Fruit fly (Drosophila melanogaster): Measurements from ENCODE around the gene stg.

The stg gene

dm6 chr3R:29254383-29254782, 1.2 kb downstream of the stg start:
- no peak for TF ChIP-seq pan (optimal IDR thresholded peaks at IDR 0.05)
- peak; percentile 76 for TF ChIP-seq Sp1 (GFP tag; optimal IDR thresholded peaks at IDR 0.05)
- no peak for TF ChIP-seq N (GFP tag; optimal IDR thresholded peaks at IDR 0.05)
- TF ChIP-seq CG32264 (GFP tag; optimal IDR thresholded peaks at IDR 0.05) = peak; percentile 2
- TF ChIP-seq jim (GFP tag; optimal IDR thresholded peaks at IDR 0.05) = peak; percentile 14
- no peak for TF ChIP-seq brk (GFP tag; optimal IDR thresholded peaks at IDR 0.05)
- no peak for TF ChIP-seq tai (GFP tag; optimal IDR thresholded peaks at IDR 0.05)
- peak; percentile 51 for TF ChIP-seq sage (GFP tag; optimal IDR thresholded peaks at IDR 0.05)
- no peak for TF ChIP-seq foxo (GFP tag; optimal IDR thresholded peaks at IDR 0.05)
- peak; percentile 17 for TF ChIP-seq woc (GFP tag; optimal IDR thresholded peaks at IDR 0.05)
- no peak for TF ChIP-seq HLH106 (tag; optimal IDR thresholded peaks at IDR 0.05)
- TF ChIP-seq h (GFP tag; optimal IDR thresholded peaks at IDR 0.05) = no peak
- TF ChIP-seq br (GFP tag; optimal IDR thresholded peaks at IDR 0.05) = no peak
- TF ChIP-seq Dif (GFP tag; optimal IDR thresholded peaks at IDR 0.05; ENCODE audit: partially characterized antibody) = no peak
- TF ChIP-seq Hr78 (GFP tag; optimal IDR thresholded peaks at IDR 0.05) = no peak
- peak; percentile 64 for TF ChIP-seq Rel (GFP tag; optimal IDR thresholded peaks at IDR 0.05)
- TF ChIP-seq Rel (tag; optimal IDR thresholded peaks at IDR 0.05) = peak; percentile 12
- peak; percentile 23 for TF ChIP-seq CG9705 (GFP tag; optimal IDR thresholded peaks at IDR 0.05)
- TF ChIP-seq psq (GFP tag; optimal IDR thresholded peaks at IDR 0.05) = peak; percentile 63
- TF ChIP-seq Mio (GFP tag; optimal IDR thresholded peaks at IDR 0.05) = no peak
- TF ChIP-seq fru (GFP tag; optimal IDR thresholded peaks at IDR 0.05) = no peak
- no peak for TF ChIP-seq lola (GFP tag; optimal IDR thresholded peaks at IDR 0.05)
- TF ChIP-seq Vsx2 (GFP tag; optimal IDR thresholded peaks at IDR 0.05; ENCODE audit: partially characterized antibody) = no peak
- no peak for TF ChIP-seq rgr (GFP tag; optimal IDR thresholded peaks at IDR 0.05)

- TF ChIP-seq ey (GFP tag; optimal IDR thresholded peaks at IDR 0.05) (no peak), foxo (GFP tag; optimal IDR thresholded peaks at IDR 0.05) (no peak), br (GFP tag; optimal IDR thresholded peaks at IDR 0.05) (no peak), CG9705 (GFP tag; optimal IDR thresholded peaks at IDR 0.05) (no peak), rgr (GFP tag; optimal IDR thresholded peaks at IDR 0.05) (no peak), Sp1 (GFP tag; optimal IDR thresholded peaks at IDR 0.05) (no peak), usp (GFP tag; optimal IDR thresholded peaks at IDR 0.05) (no peak), Mio (GFP tag; optimal IDR thresholded peaks at IDR 0.05) (no peak)
Measured at dm6 chr3R:29253874-29254273, 1.7 kb downstream of the stg start.

- TF ChIP-seq rgr (GFP tag; optimal IDR thresholded peaks at IDR 0.05) (no peak), ey (GFP tag; optimal IDR thresholded peaks at IDR 0.05) (no peak), N (GFP tag; optimal IDR thresholded peaks at IDR 0.05) (no peak), br (GFP tag; optimal IDR thresholded peaks at IDR 0.05) (peak; percentile 19), jim (GFP tag; optimal IDR thresholded peaks at IDR 0.05) (no peak), Vsx2 (GFP tag; optimal IDR thresholded peaks at IDR 0.05; ENCODE audit: partially characterized antibody) (peak; percentile 31), woc (GFP tag; optimal IDR thresholded peaks at IDR 0.05) (peak; percentile 40), h (GFP tag; optimal IDR thresholded peaks at IDR 0.05) (no peak), brk (GFP tag; optimal IDR thresholded peaks at IDR 0.05) (peak; percentile 3), tai (GFP tag; optimal IDR thresholded peaks at IDR 0.05) (no peak), Rel (GFP tag; optimal IDR thresholded peaks at IDR 0.05) (no peak), Rel (tag; optimal IDR thresholded peaks at IDR 0.05) (peak; percentile 50), Dif (GFP tag; optimal IDR thresholded peaks at IDR 0.05; ENCODE audit: partially characterized antibody) (no peak), CG9705 (GFP tag; optimal IDR thresholded peaks at IDR 0.05) (no peak), sv (GFP tag; optimal IDR thresholded peaks at IDR 0.05) (peak; percentile 13), psq (GFP tag; optimal IDR thresholded peaks at IDR 0.05) (no peak), Hr83 (GFP tag; optimal IDR thresholded peaks at IDR 0.05; ENCODE audit: poor library complexity, severe bottlenecking) (peak; percentile 61), Mio (GFP tag; optimal IDR thresholded peaks at IDR 0.05) (no peak), Hr78 (GFP tag; optimal IDR thresholded peaks at IDR 0.05) (no peak), CG32264 (GFP tag; optimal IDR thresholded peaks at IDR 0.05) (no peak), dl (GFP tag; optimal IDR thresholded peaks at IDR 0.05; ENCODE audit: insufficient read depth in 1 of 2, partially characterized antibody in 2 of 2) (no peak), fru (GFP tag; optimal IDR thresholded peaks at IDR 0.05) (peak; percentile 1), OdsH (GFP tag; optimal IDR thresholded peaks at IDR 0.05) (peak; percentile 50), GATAd (GFP tag; optimal IDR thresholded peaks at IDR 0.05) (no peak), Myc (optimal IDR thresholded peaks at IDR 0.05) (peak; percentile 79)
Measured at dm6 chr3R:29251418-29251817, 4.2 kb downstream of the stg start.

dm6 chr3R:29250272-29251018, 5.2 kb downstream of the stg start, which contains the start of gene SP1029:
Gene SP1029, minus strand, starts transcription at chr3R:29250451.
- TF ChIP-seq Vsx2 (GFP tag; optimal IDR thresholded peaks at IDR 0.05; ENCODE audit: partially characterized antibody) = no peak
- no peak for TF ChIP-seq Rel (GFP tag; optimal IDR thresholded peaks at IDR 0.05)
- TF ChIP-seq Rel (tag; optimal IDR thresholded peaks at IDR 0.05) = no peak
- no peak for TF ChIP-seq lola (GFP tag; optimal IDR thresholded peaks at IDR 0.05)
- TF ChIP-seq Hr83 (GFP tag; optimal IDR thresholded peaks at IDR 0.05; ENCODE audit: poor library complexity, severe bottlenecking) = no peak
- TF ChIP-seq rgr (GFP tag; optimal IDR thresholded peaks at IDR 0.05) = no peak
- no peak for TF ChIP-seq N (GFP tag; optimal IDR thresholded peaks at IDR 0.05)
- no peak for TF ChIP-seq OdsH (GFP tag; optimal IDR thresholded peaks at IDR 0.05)
- TF ChIP-seq HLH106 (tag; optimal IDR thresholded peaks at IDR 0.05) = no peak
- TF ChIP-seq usp (GFP tag; optimal IDR thresholded peaks at IDR 0.05) = no peak
- TF ChIP-seq br (GFP tag; optimal IDR thresholded peaks at IDR 0.05) = no peak
- no peak for TF ChIP-seq Dif (GFP tag; optimal IDR thresholded peaks at IDR 0.05; ENCODE audit: partially characterized antibody)
- TF ChIP-seq CG9705 (GFP tag; optimal IDR thresholded peaks at IDR 0.05) = no peak
- TF ChIP-seq CrebA (GFP tag; optimal IDR thresholded peaks at IDR 0.05; ENCODE audit: borderline replicate concordance) = no peak
- no peak for TF ChIP-seq pan (optimal IDR thresholded peaks at IDR 0.05)
- no peak for TF ChIP-seq brk (GFP tag; optimal IDR thresholded peaks at IDR 0.05)
- no peak for TF ChIP-seq dsf (GFP tag; optimal IDR thresholded peaks at IDR 0.05; ENCODE audit: borderline replicate concordance)
- no peak for TF ChIP-seq Hnf4 (GFP tag; optimal IDR thresholded peaks at IDR 0.05)
- no peak for TF ChIP-seq Sp1 (GFP tag; optimal IDR thresholded peaks at IDR 0.05)
- TF ChIP-seq psq (GFP tag; optimal IDR thresholded peaks at IDR 0.05) = no peak
- no peak for TF ChIP-seq Jra (GFP tag; optimal IDR thresholded peaks at IDR 0.05)
